Worm (Caenorhabditis elegans): ENCODE results near the gene acp-3.
A peak's percentile ranks its signal among the peaks of the same experiment; 100 is the strongest.

DNA sequence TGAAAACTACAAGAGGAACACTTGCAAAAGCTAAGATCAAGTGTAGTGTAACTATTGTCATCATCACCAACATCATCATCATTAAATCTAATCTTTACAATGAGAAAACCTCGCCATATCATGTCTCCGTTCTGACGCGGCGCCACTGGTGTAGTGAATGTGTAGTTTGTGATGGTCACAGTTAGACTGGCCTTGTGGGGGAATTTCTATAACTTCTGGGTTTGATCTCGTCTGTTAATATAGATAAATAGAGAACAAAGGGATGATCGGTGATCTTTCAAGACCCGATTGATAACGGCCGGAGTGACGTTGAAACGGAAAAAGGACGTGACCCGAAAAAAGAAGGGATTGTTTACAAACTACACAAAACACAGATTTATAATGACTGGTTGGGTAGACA is 3.9 kb upstream of the acp-3 start:
- no peak for TF ChIP-seq R02D3.7 (tag; optimal IDR thresholded peaks at IDR 0.05)
- peak; percentile 58 for TF ChIP-seq ama-1 (optimal IDR thresholded peaks at IDR 0.05)
- TF ChIP-seq ceh-16 (tag; optimal IDR thresholded peaks at IDR 0.05) = no peak
- TF ChIP-seq mdl-1 (tag; optimal IDR thresholded peaks at IDR 0.05) = peak; percentile 37
- TF ChIP-seq ceh-9 (tag; optimal IDR thresholded peaks at IDR 0.05) = no peak
- TF ChIP-seq elt-3 (tag; optimal IDR thresholded peaks at IDR 0.05) = peak; percentile 31 to 79 (median 77)
- no peak for TF ChIP-seq aly-2 (tag; optimal IDR thresholded peaks at IDR 0.05)
- TF ChIP-seq fkh-10 (GFP tag; optimal IDR thresholded peaks at IDR 0.05) = no peak
